Worm (Caenorhabditis elegans) whole organism, L4 larva: ENCODE results near the gene arle-14.
A peak's percentile ranks its signal among the peaks of the same experiment; 100 is the strongest.

Source experiments
- F49E8.2 ChIP-seq: sonication (generic microtip); optimal IDR thresholded peaks from 2 replicates; lab custom pipeline; 2016; ENCODE audit warnings: missing compliant biosample characterization, mild to moderate bottlenecking, missing genetic modification characterization, borderline replicate concordance
- ceh-62 ChIP-seq: sonication (generic microtip); optimal IDR thresholded peaks from 2 replicates; lab custom pipeline; 2017; ENCODE audit warnings: missing biosample characterization, missing genetic modification characterization
- lin-13 ChIP-seq: fragments of 150-350 bp; optimal IDR thresholded peaks from 2 replicates; lab custom pipeline; 2014; ENCODE audit warnings: missing biosample characterization, missing genetic modification reagents, missing genetic modification characterization
- lsy-2 ChIP-seq, 2 experiments: fragments of 150-350 bp in 1 of 2; sonication (generic microtip) in 1 of 2; optimal IDR thresholded peaks; 2 replicates each; lab custom pipeline; 2014 to 2017; ENCODE audit warnings: missing biosample characterization in 2 of 2, missing genetic modification characterization in 2 of 2
- mdl-1 ChIP-seq, 2 experiments: fragments of 150-350 bp in 1 of 2; sonication (generic microtip) in 1 of 2; optimal IDR thresholded peaks; 2 replicates each; lab custom pipeline; 2014 to 2017; ENCODE audit warnings: missing biosample characterization in 2 of 2, missing genetic modification characterization in 2 of 2
- mxl-3 ChIP-seq: fragments of 200-800 bp; sonication (Bioruptor generic); optimal IDR thresholded peaks from 2 replicates; lab custom pipeline; 2018; ENCODE audit warnings: mild to moderate bottlenecking, missing genetic modification characterization, missing compliant biosample characterization
- nhr-237 ChIP-seq: sonication (generic microtip); optimal IDR thresholded peaks from 2 replicates; lab custom pipeline; 2017; ENCODE audit warnings: missing biosample characterization, missing genetic modification characterization
- nhr-25 ChIP-seq: sonication (generic microtip); optimal IDR thresholded peaks from 2 replicates; lab custom pipeline; 2017; ENCODE audit warnings: missing genetic modification characterization, mild to moderate bottlenecking, missing compliant biosample characterization, antibody characterized with exemption, moderate library complexity, borderline replicate concordance; ENCODE audit not compliant: insufficient read depth
- pha-4 ChIP-seq, 2 experiments: fragments of 150-350 bp in 1 of 2; fragments of 200-800 bp in 1 of 2; sonication (Bioruptor generic) in 1 of 2; IDR thresholded peaks in 1 of 2; optimal IDR thresholded peaks in 1 of 2; 2 replicates each; pipeline versions ENCODE4 v1.3.6 to Lab custom; 2014 to 2022; ENCODE audit warnings: missing genetic modification characterization in 2 of 2, missing genetic modification reagents in 2 of 2, missing biosample characterization in 1 of 2, missing compliant biosample characterization in 1 of 2
- snpc-1.2 ChIP-seq: fragments of 200-800 bp; sonication (Bioruptor generic); IDR thresholded peaks from 2 replicates; pipeline ENCODE4 v1.3.6; 2022; ENCODE audit warnings: missing genetic modification reagents, missing genetic modification characterization, missing compliant biosample characterization
- unc-62 ChIP-seq, 3 experiments: fragments of 150-350 bp in 1 of 3; sonication (generic microtip); optimal IDR thresholded peaks in 2 of 3; peaks in 1 of 3; 1 replicate in 1 of 3; 2 replicates in 2 of 3; lab custom pipeline; 2014 to 2017; ENCODE audit warnings: missing biosample characterization in 3 of 3, missing genetic modification characterization in 3 of 3, missing genetic modification reagents in 3 of 3, missing genotype in 1 of 3
- zfp-3 ChIP-seq: fragments of 200-800 bp; sonication (Bioruptor generic); conservative IDR thresholded peaks from 2 replicates; pipeline ENCODE4 v1.3.6; 2022; ENCODE audit warnings: missing genetic modification reagents, missing genetic modification characterization, missing compliant biosample characterization
- ztf-7 ChIP-seq: fragments of 150-350 bp; optimal IDR thresholded peaks from 2 replicates; lab custom pipeline; 2014; ENCODE audit warnings: missing biosample characterization, missing genetic modification characterization

ce11 chrIII:5706077-5706627, 13.4 kb downstream of the arle-14 start, which contains the start of gene rpl-23:
- TF ChIP-seq snpc-1.2 (GFP tag; lab: Robert Waterston, UW) (no peak), F49E8.2 (no peak), nhr-25 (tag; lab: Kevin White, UChicago) (peak; percentile 36), mxl-3 (GFP tag; lab: Kevin White, UChicago) (no peak), ztf-7 (peak; percentile 73), mdl-1 (tag; optimal IDR thresholded peaks at IDR 0.05; lab: Kevin White, UChicago) (peak in 1 of 2 experiments; percentile 71), pha-4 (GFP tag; IDR thresholded peaks at IDR 0.05; lab: Robert Waterston, UW) (peak; percentile 64; the same call in 1 of the 2 replicates), pha-4 (tag; optimal IDR thresholded peaks at IDR 0.05; lab: Kevin White, UChicago) (peak; percentile 98), nhr-237 (tag; lab: Kevin White, UChicago) (no peak), lsy-2 (tag; optimal IDR thresholded peaks at IDR 0.05; lab: Kevin White, UChicago) (peak; percentile 83 to 96), ceh-62 (tag; lab: Kevin White, UChicago) (no peak), lin-13 (GFP tag; lab: Kevin White, UChicago) (peak; percentile 90), unc-62 (GFP tag; optimal IDR thresholded peaks at IDR 0.05 in 1 of 2; lab: Kevin White, UChicago) (peak in 1 of 2 experiments; percentile 21), unc-62 (tag; optimal IDR thresholded peaks at IDR 0.05; lab: Kevin White, UChicago) (no peak), zfp-3 (no peak)
